Worm (Caenorhabditis elegans) whole organism, late embryonic: Measurements from ENCODE around the gene K02E7.10.

Source experiments
- C08G9.2 ChIP-seq: sonication (generic microtip); optimal IDR thresholded peaks from 2 replicates; lab custom pipeline; 2016; ENCODE audit warnings: mild to moderate bottlenecking, missing genetic modification characterization, moderate library complexity, missing compliant biosample characterization
- ets-4 ChIP-seq: sonication (generic microtip); optimal IDR thresholded peaks from 2 replicates; lab custom pipeline; 2016; ENCODE audit warnings: missing genetic modification characterization, missing compliant biosample characterization
- nhr-232 ChIP-seq: sonication (generic microtip); optimal IDR thresholded peaks from 2 replicates; lab custom pipeline; 2016; ENCODE audit warnings: missing genetic modification characterization, missing compliant biosample characterization
- npax-4 ChIP-seq: sonication (generic microtip); optimal IDR thresholded peaks from 2 replicates; lab custom pipeline; 2016; ENCODE audit warnings: missing genetic modification characterization, missing compliant biosample characterization
- pha-2 ChIP-seq: sonication (generic microtip); optimal IDR thresholded peaks from 2 replicates; lab custom pipeline; 2017; ENCODE audit warnings: mild to moderate bottlenecking, missing genetic modification characterization, missing compliant biosample characterization
- pha-4 ChIP-seq: fragments of 150-350 bp; optimal IDR thresholded peaks from 2 replicates; lab custom pipeline; 2018; ENCODE audit warnings: missing biosample characterization, missing genetic modification reagents, missing genetic modification characterization
- pqm-1 ChIP-seq: sonication (generic microtip); optimal IDR thresholded peaks from 2 replicates; lab custom pipeline; 2016; ENCODE audit warnings: missing genetic modification characterization, missing compliant biosample characterization
- pros-1 ChIP-seq: fragments of 150-350 bp; optimal IDR thresholded peaks from 2 replicates; lab custom pipeline; 2014; ENCODE audit warnings: missing biosample characterization, missing genetic modification reagents, missing genetic modification characterization
- unc-3 ChIP-seq, 2 experiments: fragments of 200-800 bp in 1 of 2; sonication (Bioruptor generic) in 1 of 2; sonication (generic microtip) in 1 of 2; conservative IDR thresholded peaks in 1 of 2; optimal IDR thresholded peaks in 1 of 2; 2 replicates each; pipeline versions ENCODE4 v1.3.6 to Lab custom; 2016 to 2022; ENCODE audit warnings: missing compliant biosample characterization in 2 of 2, missing genetic modification characterization in 2 of 2, missing genetic modification reagents in 1 of 2

DNA sequence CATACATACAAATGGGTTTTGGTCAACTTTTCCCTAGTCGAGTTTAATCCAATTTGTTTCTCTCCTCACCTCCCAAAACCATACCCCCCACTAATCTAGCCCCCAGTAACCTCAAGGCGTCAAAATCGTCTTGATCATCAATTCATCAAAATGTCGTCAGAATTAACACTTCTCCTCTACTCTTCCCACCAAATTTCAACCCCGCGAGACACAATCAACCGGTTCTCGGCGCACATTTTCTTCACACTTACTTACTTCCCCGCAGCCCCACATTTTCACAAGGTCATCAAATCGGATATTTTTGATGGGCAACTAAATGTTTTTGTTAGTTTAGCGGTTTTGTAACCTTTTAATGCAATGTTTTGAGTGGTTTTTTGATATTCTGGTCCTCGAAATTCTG, 23.9 kb upstream of the K02E7.10 start:
- no peak for TF ChIP-seq C08G9.2 (tag; lab: Kevin White, UChicago)
- TF ChIP-seq npax-4 (tag; lab: Kevin White, UChicago) = no peak
- TF ChIP-seq pros-1 (tag; lab: Kevin White, UChicago) = no peak
- no peak for TF ChIP-seq pqm-1 (tag; lab: Kevin White, UChicago)
- no peak for TF ChIP-seq pha-2 (tag; lab: Kevin White, UChicago)
- no peak for TF ChIP-seq pha-4 (tag; lab: Kevin White, UChicago)
- no peak for TF ChIP-seq unc-3 (GFP tag; conservative IDR thresholded peaks at IDR 0.05; lab: Robert Waterston, UW)
- no peak for TF ChIP-seq unc-3 (tag; optimal IDR thresholded peaks at IDR 0.05; lab: Kevin White, UChicago)
- TF ChIP-seq ets-4 = no peak
- no peak for TF ChIP-seq nhr-232 (tag; lab: Kevin White, UChicago)
